Fruit fly (Drosophila melanogaster) Kc167 (cell line): ENCODE data around the gene CG6700.

Experiments used
- Myc ChIP-seq: fragments of >200 bp; optimal IDR thresholded peaks from 2 replicates; lab custom pipeline; 2017; ENCODE audit warnings: missing external identifiers
- h ChIP-seq: fragments of >200 bp; optimal IDR thresholded peaks from 3 replicates; lab custom pipeline; 2018; ENCODE audit warnings: missing external identifiers
- psq ChIP-seq: fragments of >200 bp; optimal IDR thresholded peaks from 2 replicates; lab custom pipeline; 2017; ENCODE audit warnings: missing external identifiers

DNA sequence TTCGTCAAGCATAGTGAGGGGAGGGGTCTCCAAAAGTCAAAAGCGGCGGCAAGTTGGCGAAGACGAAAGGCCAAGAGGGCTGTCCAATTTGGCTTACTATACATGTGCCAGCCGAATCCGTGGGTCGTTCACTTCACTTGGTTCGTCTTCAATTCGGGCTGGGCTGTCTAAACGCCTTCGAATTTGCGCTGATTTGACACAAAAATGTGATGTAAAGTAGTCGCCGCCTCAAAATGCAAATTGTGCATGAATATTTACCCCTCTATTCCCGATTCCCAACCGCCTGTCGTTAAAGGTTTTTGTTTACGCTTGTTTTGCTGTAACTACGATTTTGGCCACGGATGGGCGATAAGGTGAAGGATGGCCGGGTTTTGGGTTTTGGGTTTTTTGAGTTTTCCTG, 46.7 kb downstream of the CG6700 start:
- TF ChIP-seq psq (lab: Kevin White, UChicago) (no peak), h (no peak), Myc (no peak)
